Fruit fly (Drosophila melanogaster) whole organism, prepupa: ENCODE data around the gene CG42590.

Experiments used
- CG10631 ChIP-seq: fragments of 200-800 bp; sonication (Bioruptor generic); optimal IDR thresholded peaks from 2 replicates; lab custom pipeline; 2016; ENCODE audit warnings: missing biosample characterization, missing genetic modification characterization
- CG10669 ChIP-seq: fragments of 200-800 bp; sonication (Bioruptor generic); optimal IDR thresholded peaks from 3 replicates; lab custom pipeline; 2018; ENCODE audit warnings: missing biosample characterization, mild to moderate bottlenecking, missing genetic modification characterization, moderate library complexity
- CG11294 ChIP-seq: fragments of 200-800 bp; sonication (Bioruptor generic); IDR thresholded peaks from 2 replicates; pipeline ENCODE4 v1.3.6; 2022; ENCODE audit warnings: missing biosample characterization, missing genetic modification characterization
- CG11762 ChIP-seq: fragments of 200-800 bp; sonication (Bioruptor generic); optimal IDR thresholded peaks from 3 replicates; lab custom pipeline; 2016; ENCODE audit warnings: missing biosample characterization, missing genetic modification characterization; ENCODE audit not compliant: insufficient read depth
- CG11902 ChIP-seq: fragments of 200-800 bp; sonication (Bioruptor generic); optimal IDR thresholded peaks from 3 replicates; lab custom pipeline; 2016; ENCODE audit warnings: missing biosample characterization, missing genetic modification characterization
- CG15336 ChIP-seq: fragments of 200-800 bp; sonication (Bioruptor generic); IDR thresholded peaks from 2 replicates; pipeline ENCODE4 v1.3.6; 2022; ENCODE audit warnings: missing biosample characterization, missing genetic modification characterization
- CG1621 ChIP-seq: fragments of 200-800 bp; sonication (Bioruptor generic); optimal IDR thresholded peaks from 3 replicates; lab custom pipeline; 2018; ENCODE audit warnings: missing biosample characterization, mild to moderate bottlenecking, missing genetic modification characterization
- CG16779 ChIP-seq: fragments of 200-800 bp; sonication (Bioruptor generic); optimal IDR thresholded peaks from 3 replicates; lab custom pipeline; 2017; ENCODE audit warnings: missing biosample characterization, mild to moderate bottlenecking, missing genetic modification characterization
- CG3032 ChIP-seq: fragments of 200-800 bp; optimal IDR thresholded peaks from 2 replicates; lab custom pipeline; 2019; ENCODE audit warnings: missing biosample characterization, mild to moderate bottlenecking, missing genetic modification characterization, moderate library complexity
- CG32006 ChIP-seq: fragments of 200-800 bp; sonication (Bioruptor generic); optimal IDR thresholded peaks from 3 replicates; lab custom pipeline; 2017; ENCODE audit warnings: missing biosample characterization, mild to moderate bottlenecking, missing genetic modification characterization
- CG34406 ChIP-seq: fragments of 200-800 bp; sonication (Bioruptor generic); optimal IDR thresholded peaks from 3 replicates; lab custom pipeline; 2016; ENCODE audit warnings: missing biosample characterization, missing genetic modification characterization
- CG3919 ChIP-seq: fragments of 200-800 bp; sonication (Bioruptor generic); optimal IDR thresholded peaks from 3 replicates; lab custom pipeline; 2016; ENCODE audit warnings: missing biosample characterization, missing genetic modification characterization
- CG4318 ChIP-seq: fragments of 200-800 bp; sonication (Bioruptor generic); optimal IDR thresholded peaks from 3 replicates; lab custom pipeline; 2017; ENCODE audit warnings: missing biosample characterization, mild to moderate bottlenecking, missing genetic modification characterization
- CG6163 ChIP-seq: fragments of 200-800 bp; sonication (Bioruptor generic); IDR thresholded peaks from 3 replicates; pipeline ENCODE4 v1.3.6; 2022; ENCODE audit warnings: missing biosample characterization, missing genetic modification characterization
- CG6276 ChIP-seq: fragments of 200-800 bp; sonication (Bioruptor generic); optimal IDR thresholded peaks from 2 replicates; lab custom pipeline; 2017; ENCODE audit warnings: missing biosample characterization, mild to moderate bottlenecking, missing genetic modification characterization
- CG6808 ChIP-seq: fragments of 200-800 bp; sonication (Bioruptor generic); optimal IDR thresholded peaks from 3 replicates; lab custom pipeline; 2017; ENCODE audit warnings: missing biosample characterization, missing genetic modification characterization, mild to moderate bottlenecking, moderate library complexity, missing genetic modification reagents
- CG6854 ChIP-seq: fragments of 200-800 bp; sonication (Bioruptor generic); optimal IDR thresholded peaks from 2 replicates; lab custom pipeline; 2017; ENCODE audit warnings: missing biosample characterization, mild to moderate bottlenecking, missing genetic modification characterization
- CG7368 ChIP-seq: fragments of 200-800 bp; sonication (Bioruptor generic); optimal IDR thresholded peaks from 3 replicates; lab custom pipeline; 2016; ENCODE audit warnings: missing biosample characterization, missing genetic modification characterization
- CG8319 ChIP-seq: fragments of 200-800 bp; sonication (Bioruptor generic); optimal IDR thresholded peaks from 3 replicates; lab custom pipeline; 2016; ENCODE audit warnings: missing biosample characterization, missing genetic modification characterization
- CG8632 ChIP-seq: fragments of 200-800 bp; sonication (Bioruptor generic); optimal IDR thresholded peaks from 3 replicates; lab custom pipeline; 2016; ENCODE audit warnings: missing biosample characterization, missing genetic modification characterization
- CG9139 ChIP-seq: fragments of 200-800 bp; sonication (Bioruptor generic); optimal IDR thresholded peaks from 3 replicates; lab custom pipeline; 2017; ENCODE audit warnings: missing biosample characterization, mild to moderate bottlenecking, missing genetic modification characterization
- Eip78C ChIP-seq: fragments of 200-800 bp; sonication (Bioruptor generic); peaks from one replicate; lab custom pipeline; 2016; ENCODE audit warnings: missing biosample characterization, missing genetic modification characterization
- Eip93F ChIP-seq: fragments of 200-800 bp; sonication (Bioruptor generic); optimal IDR thresholded peaks from 2 replicates; lab custom pipeline; 2016; ENCODE audit warnings: missing biosample characterization, mild to moderate bottlenecking, missing genetic modification characterization
- Ets21C ChIP-seq: fragments of 200-800 bp; sonication (Bioruptor generic); optimal IDR thresholded peaks from 3 replicates; lab custom pipeline; 2016; ENCODE audit warnings: missing biosample characterization, missing genetic modification characterization
- Ets96B ChIP-seq: fragments of 200-800 bp; optimal IDR thresholded peaks from 2 replicates; lab custom pipeline; 2019; ENCODE audit warnings: missing biosample characterization, mild to moderate bottlenecking, missing genetic modification characterization, moderate library complexity
- Hr38 ChIP-seq: sonication (Bioruptor generic); optimal IDR thresholded peaks from 2 replicates; lab custom pipeline; 2016; ENCODE audit warnings: missing biosample characterization, missing genetic modification characterization
- Hr39 ChIP-seq: fragments of 200-800 bp; sonication (Bioruptor generic); optimal IDR thresholded peaks from 2 replicates; lab custom pipeline; 2016; ENCODE audit warnings: missing biosample characterization, missing genetic modification characterization
- Hr4 ChIP-seq: fragments of 200-800 bp; sonication (Bioruptor generic); optimal IDR thresholded peaks from 3 replicates; lab custom pipeline; 2016; ENCODE audit warnings: missing biosample characterization, missing genetic modification characterization
- Lpt ChIP-seq: fragments of 200-800 bp; sonication (Bioruptor generic); optimal IDR thresholded peaks from 3 replicates; lab custom pipeline; 2016; ENCODE audit warnings: missing biosample characterization, missing genetic modification characterization
- Met ChIP-seq: fragments of 200-800 bp; sonication (Bioruptor generic); optimal IDR thresholded peaks from 3 replicates; lab custom pipeline; 2016; ENCODE audit warnings: missing biosample characterization, missing genetic modification characterization
- OdsH ChIP-seq: fragments of 200-800 bp; sonication (Bioruptor generic); optimal IDR thresholded peaks from 3 replicates; lab custom pipeline; 2016; ENCODE audit warnings: missing biosample characterization, missing genetic modification characterization
- Smox ChIP-seq: fragments of 200-800 bp; sonication (Bioruptor generic); optimal IDR thresholded peaks from 3 replicates; lab custom pipeline; 2016; ENCODE audit warnings: missing biosample characterization, missing genetic modification characterization
- Sox102F ChIP-seq: fragments of 200-800 bp; sonication (Bioruptor generic); optimal IDR thresholded peaks from 2 replicates; lab custom pipeline; 2016; ENCODE audit warnings: missing biosample characterization, mild to moderate bottlenecking, missing genetic modification characterization
- Sox14 ChIP-seq: fragments of 200-800 bp; sonication (Bioruptor generic); optimal IDR thresholded peaks from 3 replicates; lab custom pipeline; 2016; ENCODE audit warnings: missing biosample characterization, missing genetic modification characterization
- Sox15 ChIP-seq: fragments of 200-800 bp; sonication (Bioruptor generic); optimal IDR thresholded peaks from 3 replicates; lab custom pipeline; 2016; ENCODE audit warnings: missing biosample characterization, missing genetic modification characterization
- achi ChIP-seq: fragments of 200-800 bp; sonication (Bioruptor generic); optimal IDR thresholded peaks from 3 replicates; lab custom pipeline; 2016; ENCODE audit warnings: missing biosample characterization, missing genetic modification characterization
- acj6 ChIP-seq: fragments of 200-800 bp; sonication (Bioruptor generic); optimal IDR thresholded peaks from 3 replicates; lab custom pipeline; 2016; ENCODE audit warnings: missing biosample characterization, missing genetic modification characterization
- cyc ChIP-seq: fragments of 200-800 bp; sonication (Bioruptor generic); optimal IDR thresholded peaks from 3 replicates; lab custom pipeline; 2016; ENCODE audit warnings: missing biosample characterization, missing genetic modification characterization
- dac ChIP-seq: fragments of 200-800 bp; sonication (Bioruptor generic); optimal IDR thresholded peaks from 2 replicates; lab custom pipeline; 2017; ENCODE audit warnings: missing biosample characterization, mild to moderate bottlenecking, missing genetic modification characterization
- dsx ChIP-seq: fragments of 200-800 bp; optimal IDR thresholded peaks from 3 replicates; lab custom pipeline; 2019; ENCODE audit warnings: missing biosample characterization, mild to moderate bottlenecking, missing genetic modification characterization, moderate library complexity; ENCODE audit not compliant: poor library complexity, severe bottlenecking
- eg ChIP-seq: fragments of 200-800 bp; sonication (Bioruptor generic); IDR thresholded peaks from 3 replicates; pipeline ENCODE4 v1.3.6; 2022; ENCODE audit warnings: missing biosample characterization, missing genetic modification characterization
- fd59A ChIP-seq: fragments of 200-800 bp; sonication (Bioruptor generic); optimal IDR thresholded peaks from 2 replicates; lab custom pipeline; 2017; ENCODE audit warnings: missing biosample characterization, mild to moderate bottlenecking, missing genetic modification characterization, missing genetic modification reagents
- lz ChIP-seq: fragments of 200-800 bp; sonication (Bioruptor generic); optimal IDR thresholded peaks from 3 replicates; lab custom pipeline; 2016; ENCODE audit warnings: missing biosample characterization, missing genetic modification characterization
- net ChIP-seq: fragments of 200-800 bp; sonication (Bioruptor generic); optimal IDR thresholded peaks from 3 replicates; lab custom pipeline; 2016; ENCODE audit warnings: missing biosample characterization, missing genetic modification characterization
- pdm3 ChIP-seq: fragments of 200-800 bp; sonication (Bioruptor generic); optimal IDR thresholded peaks from 3 replicates; lab custom pipeline; 2016; ENCODE audit warnings: missing biosample characterization, missing genetic modification characterization
- salr ChIP-seq, 2 experiments: fragments of 200-800 bp; sonication (Bioruptor generic); optimal IDR thresholded peaks; 3 replicates each; lab custom pipeline; 2016 to 2018; ENCODE audit warnings: missing biosample characterization in 2 of 2, missing genetic modification characterization in 2 of 2, mild to moderate bottlenecking in 1 of 2
- spab ChIP-seq: fragments of 200-800 bp; sonication (Bioruptor generic); optimal IDR thresholded peaks from 2 replicates; lab custom pipeline; 2017; ENCODE audit warnings: missing biosample characterization, mild to moderate bottlenecking, missing genetic modification characterization, missing genetic modification reagents
- ss ChIP-seq, 2 experiments: fragments of 200-800 bp; sonication (Bioruptor generic); optimal IDR thresholded peaks; 2 replicates in 1 of 2; 3 replicates in 1 of 2; lab custom pipeline; 2017 to 2018; ENCODE audit warnings: mild to moderate bottlenecking in 2 of 2, missing biosample characterization in 2 of 2, missing genetic modification characterization in 2 of 2, moderate library complexity in 1 of 2
- svp ChIP-seq: fragments of 200-800 bp; sonication (Bioruptor generic); peaks from one replicate; lab custom pipeline; 2016; ENCODE audit warnings: missing biosample characterization, missing genetic modification characterization
- topi ChIP-seq: fragments of 200-800 bp; sonication (Bioruptor generic); optimal IDR thresholded peaks from 3 replicates; lab custom pipeline; 2016; ENCODE audit warnings: missing biosample characterization, missing genetic modification characterization
- vri ChIP-seq: fragments of 200-800 bp; sonication (Bioruptor generic); optimal IDR thresholded peaks from 3 replicates; lab custom pipeline; 2016; ENCODE audit warnings: missing biosample characterization, mild to moderate bottlenecking, missing genetic modification characterization

The CG42590 gene

DNA sequence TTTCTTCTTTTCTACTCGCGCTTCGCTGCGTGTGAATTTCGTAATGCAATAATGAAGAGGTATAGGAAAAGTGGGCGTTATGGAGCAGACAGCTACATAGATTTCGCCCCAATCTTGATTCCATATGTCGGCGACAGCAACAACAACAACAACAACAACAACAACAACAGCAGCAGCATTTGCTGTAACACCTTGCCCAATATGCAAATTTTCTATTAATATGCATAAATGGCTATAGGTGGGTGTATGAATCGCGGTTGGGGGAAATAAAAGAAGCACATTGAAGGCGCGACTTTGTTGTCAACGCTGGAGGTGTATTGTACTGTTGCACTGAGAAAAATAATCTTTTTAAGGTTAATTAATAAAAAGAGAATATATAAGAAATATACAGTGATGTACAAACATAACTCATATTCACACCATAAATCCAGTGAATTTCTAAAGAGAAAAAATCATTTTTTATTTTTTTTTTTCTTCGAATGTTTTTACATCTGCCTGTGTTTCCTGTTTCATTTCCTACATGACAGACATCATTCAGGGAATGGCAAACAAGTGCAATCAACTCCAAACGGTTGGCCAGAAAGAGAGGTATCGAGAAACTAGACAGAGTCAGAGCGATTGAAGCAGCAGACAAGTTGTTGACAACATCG lies 27.5 kb downstream of the CG42590 start:
- no peak for TF ChIP-seq CG11902 (GFP tag; lab: Kevin White, UChicago)
- no peak for TF ChIP-seq CG8319
- TF ChIP-seq CG6854 (GFP tag; lab: Kevin White, UChicago), result no peak
- TF ChIP-seq salr (GFP tag; optimal IDR thresholded peaks at IDR 0.05; lab: Kevin White, UChicago), result no peak
- no peak for TF ChIP-seq fd59A (GFP tag; lab: Kevin White, UChicago)
- no peak for TF ChIP-seq CG10631 (GFP tag; lab: Kevin White, UChicago)
- TF ChIP-seq pdm3, result peak; percentile 14
- TF ChIP-seq cyc (GFP tag; lab: Kevin White, UChicago), result no peak
- TF ChIP-seq Eip78C (GFP tag; lab: Kevin White, UChicago), result peak; percentile 77
- no peak for TF ChIP-seq CG9139 (GFP tag; lab: Kevin White, UChicago)
- peak; percentile 30 for TF ChIP-seq achi (GFP tag; lab: Kevin White, UChicago)
- peak; percentile 52 for TF ChIP-seq Lpt (GFP tag; lab: Kevin White, UChicago)
- TF ChIP-seq dac (GFP tag; lab: Kevin White, UChicago), result no peak
- TF ChIP-seq Hr4 (GFP tag; lab: Kevin White, UChicago), result peak; percentile 60
- TF ChIP-seq CG15336 (GFP tag; lab: Robert Waterston, UW), result peak; percentile 70
- TF ChIP-seq OdsH (GFP tag; lab: Kevin White, UChicago), result peak; percentile 22
- TF ChIP-seq Smox, result peak; percentile 15
- TF ChIP-seq Sox15 (GFP tag; lab: Kevin White, UChicago), result no peak
- TF ChIP-seq CG34406, result no peak
- TF ChIP-seq svp (GFP tag; lab: Kevin White, UChicago), result peak; percentile 48
- TF ChIP-seq Hr39, result no peak
- peak; percentile 9 for TF ChIP-seq net (GFP tag; lab: Kevin White, UChicago)
- TF ChIP-seq Ets96B (tag; lab: Kevin White, UChicago), result peak; percentile 25
- peak; percentile 9 for TF ChIP-seq CG10669 (GFP tag; lab: Kevin White, UChicago)
- no peak for TF ChIP-seq Sox102F
- TF ChIP-seq CG11762 (GFP tag; lab: Kevin White, UChicago), result peak; percentile 6
- no peak for TF ChIP-seq Eip93F (GFP tag; lab: Kevin White, UChicago)
- peak; percentile 17 for TF ChIP-seq Met
- TF ChIP-seq dsx, result peak; percentile 48
- TF ChIP-seq Hr38 (GFP tag; lab: Kevin White, UChicago), result no peak
- TF ChIP-seq CG3919 (GFP tag; lab: Kevin White, UChicago), result peak; percentile 57
- no peak for TF ChIP-seq topi
- peak; percentile 34 for TF ChIP-seq CG6276 (GFP tag; lab: Kevin White, UChicago)
- TF ChIP-seq CG7368 (GFP tag; lab: Kevin White, UChicago), result no peak
- peak; percentile 59 for TF ChIP-seq CG32006 (GFP tag; lab: Kevin White, UChicago)
- no peak for TF ChIP-seq CG1621 (tag; lab: Kevin White, UChicago)
- peak; percentile 57; the same call in 2 of the 3 replicates for TF ChIP-seq eg (GFP tag; lab: Robert Waterston, UW)
- TF ChIP-seq CG6808, result no peak
- no peak for TF ChIP-seq CG16779 (tag; lab: Kevin White, UChicago)
- peak; percentile 13 for TF ChIP-seq spab (GFP tag; lab: Kevin White, UChicago)
- peak; percentile 24 for TF ChIP-seq CG4318 (GFP tag; lab: Kevin White, UChicago)
- no peak for TF ChIP-seq Ets21C (GFP tag; lab: Kevin White, UChicago)
- TF ChIP-seq Sox14, result peak; percentile 19
- TF ChIP-seq ss (GFP tag; optimal IDR thresholded peaks at IDR 0.05; lab: Kevin White, UChicago), result no peak
- TF ChIP-seq CG8632, result no peak
- TF ChIP-seq CG6163 (GFP tag; lab: Robert Waterston, UW), result no peak
- no peak for TF ChIP-seq acj6 (GFP tag; lab: Kevin White, UChicago)
- TF ChIP-seq CG3032 (tag; lab: Kevin White, UChicago), result no peak
- TF ChIP-seq lz (GFP tag; lab: Kevin White, UChicago), result no peak
- peak; percentile 16; the same call in 1 of the 2 replicates for TF ChIP-seq CG11294 (GFP tag; lab: Robert Waterston, UW)
- no peak for TF ChIP-seq vri (GFP tag; lab: Kevin White, UChicago)
